Fruit fly (Drosophila melanogaster) whole organism, embryonic: ENCODE measurements around the gene CG33108.

Source experiments
- Atf3 ChIP-seq: fragments of 200-800 bp; sonication (Bioruptor generic); optimal IDR thresholded peaks from 3 replicates; lab custom pipeline; 2016; ENCODE audit warnings: missing biosample characterization, missing genetic modification characterization
- Bteb2 ChIP-seq: fragments of 200-800 bp; sonication (Bioruptor generic); optimal IDR thresholded peaks from 2 replicates; lab custom pipeline; 2016; ENCODE audit warnings: missing biosample characterization, missing genetic modification characterization
- CG10979 ChIP-seq: fragments of 200-800 bp; sonication (Bioruptor generic); optimal IDR thresholded peaks from 2 replicates; lab custom pipeline; 2018; ENCODE audit warnings: missing biosample characterization, mild to moderate bottlenecking, missing genetic modification characterization, moderate library complexity
- CG11560 ChIP-seq: fragments of 200-800 bp; sonication (Bioruptor generic); IDR thresholded peaks from 3 replicates; pipeline ENCODE4 v1.3.6; 2022; ENCODE audit warnings: missing biosample characterization, missing genetic modification characterization
- CG14965 ChIP-seq: fragments of 200-800 bp; sonication (Bioruptor generic); optimal IDR thresholded peaks from 2 replicates; lab custom pipeline; 2016; ENCODE audit warnings: missing biosample characterization, missing genetic modification characterization, borderline replicate concordance
- CG15073 ChIP-seq: fragments of 200-800 bp; sonication (Bioruptor generic); optimal IDR thresholded peaks from 2 replicates; lab custom pipeline; 2016; ENCODE audit warnings: missing biosample characterization, missing genetic modification characterization
- CG15696 ChIP-seq: fragments of 200-800 bp; sonication (Bioruptor generic); optimal IDR thresholded peaks from 2 replicates; lab custom pipeline; 2019; ENCODE audit warnings: missing biosample characterization, mild to moderate bottlenecking, missing genetic modification characterization, moderate library complexity
- CG2199 ChIP-seq: fragments of 200-800 bp; sonication (Bioruptor generic); IDR thresholded peaks from 3 replicates; pipeline ENCODE4 v1.3.6; 2022; ENCODE audit warnings: missing biosample characterization, missing genetic modification characterization
- CG2712 ChIP-seq: fragments of 200-800 bp; optimal IDR thresholded peaks from 3 replicates; lab custom pipeline; 2019; ENCODE audit warnings: missing biosample characterization, mild to moderate bottlenecking, missing genetic modification characterization, moderate library complexity
- CG31365 ChIP-seq: fragments of 200-800 bp; sonication (Bioruptor generic); optimal IDR thresholded peaks from 2 replicates; lab custom pipeline; 2018; ENCODE audit warnings: missing biosample characterization, mild to moderate bottlenecking, missing genetic modification characterization
- CG4730 ChIP-seq: fragments of 200-800 bp; sonication (Bioruptor generic); IDR thresholded peaks from 2 replicates; pipeline ENCODE4 v1.3.6; 2022; ENCODE audit warnings: missing biosample characterization, missing genetic modification characterization
- CG6254 ChIP-seq: fragments of 200-800 bp; sonication (Bioruptor generic); optimal IDR thresholded peaks from 3 replicates; lab custom pipeline; 2017; ENCODE audit warnings: mild to moderate bottlenecking, missing biosample characterization, missing genetic modification reagents, missing genetic modification characterization
- CG7963 ChIP-seq: fragments of 200-800 bp; sonication (Bioruptor generic); IDR thresholded peaks from 3 replicates; pipeline ENCODE4 v1.3.6; 2022; ENCODE audit warnings: missing biosample characterization, missing genetic modification characterization; ENCODE audit not compliant: partially characterized antibody
- CG8359 ChIP-seq: fragments of 200-800 bp; sonication (Bioruptor generic); optimal IDR thresholded peaks from 2 replicates; lab custom pipeline; 2017; ENCODE audit warnings: missing biosample characterization, mild to moderate bottlenecking, missing genetic modification characterization, borderline replicate concordance
- D19A ChIP-seq: fragments of 200-800 bp; optimal IDR thresholded peaks from 3 replicates; lab custom pipeline; 2019; ENCODE audit warnings: missing biosample characterization, mild to moderate bottlenecking, missing genetic modification characterization, moderate library complexity
- Dfd ChIP-seq, 2 experiments: fragments of >200 bp; optimal IDR thresholded peaks; 2 replicates each; lab custom pipeline; 2017; ENCODE audit warnings: missing biosample characterization in 2 of 2, missing genetic modification characterization in 2 of 2
- Fer1 ChIP-seq: fragments of 200-800 bp; sonication (Bioruptor generic); optimal IDR thresholded peaks from 2 replicates; lab custom pipeline; 2017; ENCODE audit warnings: missing biosample characterization, mild to moderate bottlenecking, missing genetic modification characterization
- GATAe ChIP-seq: fragments of 200-800 bp; sonication (Bioruptor generic); conservative IDR thresholded peaks from 2 replicates; pipeline ENCODE4 v1.3.6; 2022; ENCODE audit warnings: missing biosample characterization, missing genetic modification characterization
- H15 ChIP-seq: fragments of 200-800 bp; sonication (Bioruptor generic); IDR thresholded peaks from 3 replicates; pipeline ENCODE4 v1.3.6; 2022; ENCODE audit warnings: missing biosample characterization, missing genetic modification characterization
- Hand ChIP-seq: fragments of 200-800 bp; sonication (Bioruptor generic); optimal IDR thresholded peaks from 2 replicates; lab custom pipeline; 2017; ENCODE audit warnings: mild to moderate bottlenecking, missing biosample characterization, missing genetic modification reagents, missing genetic modification characterization
- HmgZ ChIP-seq: fragments of 200-800 bp; sonication (Bioruptor generic); optimal IDR thresholded peaks from 2 replicates; lab custom pipeline; 2018; ENCODE audit warnings: missing biosample characterization, mild to moderate bottlenecking, missing genetic modification characterization
- Kr ChIP-seq: fragments of 200-800 bp; sonication (Bioruptor generic); optimal IDR thresholded peaks from 2 replicates; lab custom pipeline; 2017; ENCODE audit warnings: missing biosample characterization, mild to moderate bottlenecking, missing genetic modification characterization
- NC2β ChIP-seq: fragments of 200-800 bp; sonication (Bioruptor generic); optimal IDR thresholded peaks from 2 replicates; lab custom pipeline; 2016; ENCODE audit warnings: missing biosample characterization, missing genetic modification characterization
- NK7.1 ChIP-seq: fragments of 200-800 bp; sonication (Bioruptor generic); optimal IDR thresholded peaks from 3 replicates; lab custom pipeline; 2016; ENCODE audit warnings: missing biosample characterization, missing genetic modification characterization
- Neu2 ChIP-seq: fragments of 200-800 bp; sonication (Bioruptor generic); optimal IDR thresholded peaks from 3 replicates; lab custom pipeline; 2016; ENCODE audit warnings: missing biosample characterization, missing genetic modification characterization, borderline replicate concordance
- Nf-YA ChIP-seq: fragments of 200-800 bp; sonication (Bioruptor generic); IDR thresholded peaks from 2 replicates; pipeline ENCODE4 v1.3.6; 2022; ENCODE audit warnings: missing biosample characterization, missing genetic modification characterization
- Nf-YB ChIP-seq: fragments of 200-800 bp; sonication (Bioruptor generic); optimal IDR thresholded peaks from 3 replicates; lab custom pipeline; 2019; ENCODE audit warnings: missing biosample characterization, mild to moderate bottlenecking, missing genetic modification characterization, moderate library complexity
- Optix ChIP-seq: fragments of 200-800 bp; sonication (Bioruptor generic); IDR thresholded peaks from 3 replicates; pipeline ENCODE4 v1.3.6; 2022; ENCODE audit warnings: missing biosample characterization, missing genetic modification characterization
- Xrp1 ChIP-seq: fragments of 200-800 bp; sonication (Bioruptor generic); IDR thresholded peaks from 2 replicates; pipeline ENCODE4 v1.3.6; 2022; ENCODE audit warnings: missing biosample characterization, missing genetic modification characterization
- ase ChIP-seq: fragments of 200-800 bp; sonication (Bioruptor generic); IDR thresholded peaks from 3 replicates; pipeline ENCODE4 v1.3.6; 2022; ENCODE audit warnings: missing biosample characterization, missing genetic modification characterization
- az2 ChIP-seq: fragments of 200-800 bp; sonication (Bioruptor generic); optimal IDR thresholded peaks from 3 replicates; lab custom pipeline; 2016; ENCODE audit warnings: missing biosample characterization, missing genetic modification characterization
- chn ChIP-seq: fragments of 200-800 bp; sonication (Bioruptor generic); optimal IDR thresholded peaks from 2 replicates; lab custom pipeline; 2016; ENCODE audit warnings: missing biosample characterization, missing genetic modification characterization
- dati ChIP-seq: fragments of 200-800 bp; sonication (Bioruptor generic); IDR thresholded peaks from 2 replicates; pipeline ENCODE4 v1.3.6; 2022; ENCODE audit warnings: missing biosample characterization, missing genetic modification characterization
- esg ChIP-seq: fragments of 200-800 bp; sonication (Bioruptor generic); conservative IDR thresholded peaks from 2 replicates; pipeline ENCODE4 v1.3.6; 2022; ENCODE audit warnings: missing biosample characterization, missing genetic modification characterization
- gem ChIP-seq: fragments of 200-800 bp; sonication (Bioruptor generic); optimal IDR thresholded peaks from 2 replicates; lab custom pipeline; 2019; ENCODE audit warnings: missing biosample characterization, mild to moderate bottlenecking, missing genetic modification characterization, moderate library complexity
- grau ChIP-seq: fragments of 200-800 bp; optimal IDR thresholded peaks from 3 replicates; lab custom pipeline; 2019; ENCODE audit warnings: missing biosample characterization, mild to moderate bottlenecking, missing genetic modification characterization, moderate library complexity
- hbn ChIP-seq: fragments of 200-800 bp; sonication (Bioruptor generic); IDR thresholded peaks from 2 replicates; pipeline ENCODE4 v1.3.6; 2022; ENCODE audit warnings: missing biosample characterization, missing genetic modification characterization; ENCODE audit not compliant: partially characterized antibody
- oc ChIP-seq: fragments of 200-800 bp; sonication (Bioruptor generic); optimal IDR thresholded peaks from 2 replicates; lab custom pipeline; 2018; ENCODE audit warnings: missing biosample characterization, mild to moderate bottlenecking, missing genetic modification characterization, moderate library complexity
- pb ChIP-seq: fragments of 200-800 bp; sonication (Bioruptor generic); optimal IDR thresholded peaks from 3 replicates; lab custom pipeline; 2016; ENCODE audit warnings: missing biosample characterization, missing genetic modification characterization
- phol ChIP-seq: fragments of 200-800 bp; sonication (Bioruptor generic); optimal IDR thresholded peaks from 3 replicates; lab custom pipeline; 2018; ENCODE audit warnings: missing biosample characterization, mild to moderate bottlenecking, missing genetic modification characterization, moderate library complexity
- prd ChIP-seq, 3 experiments: fragments of >200 bp in 2 of 3; fragments of 200-800 bp in 1 of 3; sonication (Bioruptor generic) in 1 of 3; optimal IDR thresholded peaks in 2 of 3; IDR thresholded peaks in 1 of 3; 2 replicates in 2 of 3; 3 replicates in 1 of 3; pipeline versions ENCODE4 v1.3.6 to Lab custom; 2017 to 2022; ENCODE audit warnings: missing biosample characterization in 1 of 3, missing genetic modification characterization in 1 of 3
- ranshi ChIP-seq: fragments of 200-800 bp; sonication (Bioruptor generic); IDR thresholded peaks from 2 replicates; pipeline ENCODE4 v1.3.6; 2022; ENCODE audit warnings: missing biosample characterization, missing genetic modification characterization
- salm ChIP-seq: fragments of 200-800 bp; sonication (Bioruptor generic); optimal IDR thresholded peaks from 2 replicates; lab custom pipeline; 2018; ENCODE audit warnings: missing biosample characterization, mild to moderate bottlenecking, missing genetic modification characterization
- scrt ChIP-seq: fragments of 200-800 bp; sonication (Bioruptor generic); optimal IDR thresholded peaks from 2 replicates; lab custom pipeline; 2018; ENCODE audit warnings: missing biosample characterization, mild to moderate bottlenecking, missing genetic modification characterization, moderate library complexity
- sug ChIP-seq: fragments of 200-800 bp; optimal IDR thresholded peaks from 2 replicates; lab custom pipeline; 2019; ENCODE audit warnings: missing biosample characterization, mild to moderate bottlenecking, missing genetic modification characterization, moderate library complexity
- tin ChIP-seq: fragments of 200-800 bp; sonication (Bioruptor generic); optimal IDR thresholded peaks from 3 replicates; lab custom pipeline; 2016; ENCODE audit warnings: missing biosample characterization, missing genetic modification characterization
- ttk ChIP-seq: fragments of 200-800 bp; sonication (Bioruptor generic); IDR thresholded peaks from 2 replicates; pipeline ENCODE4 v2.1.2; 2022; ENCODE audit warnings: missing biosample characterization, missing genetic modification characterization
- unpg ChIP-seq: fragments of 200-800 bp; sonication (Bioruptor generic); optimal IDR thresholded peaks from 3 replicates; lab custom pipeline; 2018; ENCODE audit warnings: missing biosample characterization, mild to moderate bottlenecking, missing genetic modification characterization, moderate library complexity
- vvl ChIP-seq: fragments of 200-800 bp; sonication (Bioruptor generic); IDR thresholded peaks from 2 replicates; pipeline ENCODE4 v1.3.6; 2022; ENCODE audit warnings: missing biosample characterization, missing genetic modification characterization

Gene CG33108

dm6 chr3R:24006449-24007159 is 11.1 kb downstream of the CG33108 start (continued):
- TF ChIP-seq CG11560 (tag; lab: Robert Waterston, UW): no peak
- TF ChIP-seq CG15696 (tag; lab: Kevin White, UChicago): no peak
- TF ChIP-seq Bteb2 (GFP tag; lab: Kevin White, UChicago): no peak
- no peak for TF ChIP-seq phol (tag; lab: Kevin White, UChicago)
- TF ChIP-seq CG15073: no peak
- no peak for TF ChIP-seq pb
- TF ChIP-seq NC2β: no peak
- no peak for TF ChIP-seq ttk (GFP tag; lab: Robert Waterston, UW)
- TF ChIP-seq CG8359 (GFP tag; lab: Kevin White, UChicago): no peak
- TF ChIP-seq H15 (GFP tag; lab: Robert Waterston, UW): no peak
- no peak for TF ChIP-seq CG7963 (GFP tag; lab: Robert Waterston, UW)
- TF ChIP-seq esg (GFP tag; lab: Robert Waterston, UW): no peak
- no peak for TF ChIP-seq NK7.1 (GFP tag; lab: Kevin White, UChicago)
- TF ChIP-seq grau: peak; percentile 10
- TF ChIP-seq ranshi (GFP tag; lab: Robert Waterston, UW): 0 out of 2 replicates have a peak, but pooled peaks have one; percentile 4
- peak; percentile 32 for TF ChIP-seq gem (tag; lab: Kevin White, UChicago)
- 0 out of 3 replicates have a peak, but pooled peaks have one; percentile 20 for TF ChIP-seq Optix (GFP tag; lab: Robert Waterston, UW)
- TF ChIP-seq CG2199: peak; percentile 62; the same call in 1 of the 3 replicates
- TF ChIP-seq chn (GFP tag; lab: Kevin White, UChicago): no peak
- TF ChIP-seq Xrp1 (GFP tag; lab: Robert Waterston, UW): peak; percentile 45; the same call in 1 of the 2 replicates
- TF ChIP-seq Hand (GFP tag; lab: Kevin White, UChicago): no peak
- peak; percentile 19 for TF ChIP-seq sug
- TF ChIP-seq tin (GFP tag; lab: Kevin White, UChicago): no peak
- TF ChIP-seq GATAe (GFP tag; lab: Robert Waterston, UW): no peak
- peak; percentile 13 for TF ChIP-seq HmgZ (tag; lab: Kevin White, UChicago)
- TF ChIP-seq Kr: no peak
- TF ChIP-seq CG14965 (GFP tag; lab: Kevin White, UChicago): no peak
- TF ChIP-seq unpg (GFP tag; lab: Kevin White, UChicago): no peak
- TF ChIP-seq oc (tag; lab: Kevin White, UChicago): no peak
- TF ChIP-seq CG10979 (tag; lab: Kevin White, UChicago): peak; percentile 8
- no peak for TF ChIP-seq ase
- no peak for TF ChIP-seq D19A (tag; lab: Kevin White, UChicago)
- TF ChIP-seq CG2712 (tag; lab: Kevin White, UChicago): no peak
- TF ChIP-seq CG31365 (tag; lab: Kevin White, UChicago): peak; percentile 20
- TF ChIP-seq Nf-YA (GFP tag; lab: Robert Waterston, UW): no peak
- TF ChIP-seq hbn (GFP tag; lab: Robert Waterston, UW): no peak
- TF ChIP-seq salm (tag; lab: Kevin White, UChicago): no peak
- no peak for TF ChIP-seq vvl (GFP tag; lab: Robert Waterston, UW)
- no peak for TF ChIP-seq az2 (GFP tag; lab: Kevin White, UChicago)
- TF ChIP-seq Atf3: no peak
- TF ChIP-seq Nf-YB: no peak
- no peak for TF ChIP-seq Dfd (GFP tag; optimal IDR thresholded peaks at IDR 0.05; lab: Kevin White, UChicago)
- TF ChIP-seq dati: no peak
- no peak for TF ChIP-seq Neu2 (GFP tag; lab: Kevin White, UChicago)
- no peak for TF ChIP-seq CG6254 (GFP tag; lab: Kevin White, UChicago)
- no peak for TF ChIP-seq scrt (GFP tag; lab: Kevin White, UChicago)
- TF ChIP-seq CG4730: no peak
- TF ChIP-seq prd (optimal IDR thresholded peaks at IDR 0.05; lab: Kevin White, UChicago): no peak
- no peak for TF ChIP-seq prd (GFP tag; IDR thresholded peaks at IDR 0.05; lab: Robert Waterston, UW)
- TF ChIP-seq Fer1: peak; percentile 9
